Fruit fly (Drosophila melanogaster) whole organism, prepupa: ENCODE data around the gene Arfrp1.
"Not testable (repeated sequence)": the region's sequence is repeated elsewhere in the genome, so short reads cannot be mapped to it uniquely, and the experiment has no call there.

Experiments
- Blimp-1 ChIP-seq: fragments of 200-800 bp; sonication (Bioruptor generic); optimal IDR thresholded peaks from 3 replicates; lab custom pipeline; 2017; ENCODE audit warnings: missing biosample characterization, missing genetic modification characterization, mild to moderate bottlenecking, moderate library complexity, missing genetic modification reagents
- CG11294 ChIP-seq: fragments of 200-800 bp; sonication (Bioruptor generic); IDR thresholded peaks from 2 replicates; pipeline ENCODE4 v1.3.6; 2022; ENCODE audit warnings: missing biosample characterization, missing genetic modification characterization
- CG15336 ChIP-seq: fragments of 200-800 bp; sonication (Bioruptor generic); IDR thresholded peaks from 2 replicates; pipeline ENCODE4 v1.3.6; 2022; ENCODE audit warnings: missing biosample characterization, missing genetic modification characterization
- CG16779 ChIP-seq: fragments of 200-800 bp; sonication (Bioruptor generic); optimal IDR thresholded peaks from 3 replicates; lab custom pipeline; 2017; ENCODE audit warnings: missing biosample characterization, mild to moderate bottlenecking, missing genetic modification characterization
- CG34406 ChIP-seq: fragments of 200-800 bp; sonication (Bioruptor generic); optimal IDR thresholded peaks from 3 replicates; lab custom pipeline; 2016; ENCODE audit warnings: missing biosample characterization, missing genetic modification characterization
- CG6808 ChIP-seq: fragments of 200-800 bp; sonication (Bioruptor generic); optimal IDR thresholded peaks from 3 replicates; lab custom pipeline; 2017; ENCODE audit warnings: missing biosample characterization, missing genetic modification characterization, mild to moderate bottlenecking, moderate library complexity, missing genetic modification reagents
- CG6854 ChIP-seq: fragments of 200-800 bp; sonication (Bioruptor generic); optimal IDR thresholded peaks from 2 replicates; lab custom pipeline; 2017; ENCODE audit warnings: missing biosample characterization, mild to moderate bottlenecking, missing genetic modification characterization
- CG7368 ChIP-seq: fragments of 200-800 bp; sonication (Bioruptor generic); optimal IDR thresholded peaks from 3 replicates; lab custom pipeline; 2016; ENCODE audit warnings: missing biosample characterization, missing genetic modification characterization
- CG8119 ChIP-seq: fragments of 200-800 bp; sonication (Bioruptor generic); IDR thresholded peaks from 3 replicates; pipeline ENCODE4 v1.3.6; 2022; ENCODE audit warnings: missing biosample characterization, missing genetic modification characterization
- CG8319 ChIP-seq: fragments of 200-800 bp; sonication (Bioruptor generic); optimal IDR thresholded peaks from 3 replicates; lab custom pipeline; 2016; ENCODE audit warnings: missing biosample characterization, missing genetic modification characterization
- CG8632 ChIP-seq: fragments of 200-800 bp; sonication (Bioruptor generic); optimal IDR thresholded peaks from 3 replicates; lab custom pipeline; 2016; ENCODE audit warnings: missing biosample characterization, missing genetic modification characterization
- CG9139 ChIP-seq: fragments of 200-800 bp; sonication (Bioruptor generic); optimal IDR thresholded peaks from 3 replicates; lab custom pipeline; 2017; ENCODE audit warnings: missing biosample characterization, mild to moderate bottlenecking, missing genetic modification characterization
- Eip78C ChIP-seq: fragments of 200-800 bp; sonication (Bioruptor generic); peaks from one replicate; lab custom pipeline; 2016; ENCODE audit warnings: missing biosample characterization, missing genetic modification characterization
- Ets21C ChIP-seq: fragments of 200-800 bp; sonication (Bioruptor generic); optimal IDR thresholded peaks from 3 replicates; lab custom pipeline; 2016; ENCODE audit warnings: missing biosample characterization, missing genetic modification characterization
- Ets96B ChIP-seq: fragments of 200-800 bp; optimal IDR thresholded peaks from 2 replicates; lab custom pipeline; 2019; ENCODE audit warnings: missing biosample characterization, mild to moderate bottlenecking, missing genetic modification characterization, moderate library complexity
- Gug ChIP-seq: fragments of 200-800 bp; sonication (Bioruptor generic); IDR thresholded peaks from 2 replicates; pipeline ENCODE4 v1.3.6; 2022; ENCODE audit warnings: missing biosample characterization, missing genetic modification characterization
- Hr38 ChIP-seq: sonication (Bioruptor generic); optimal IDR thresholded peaks from 2 replicates; lab custom pipeline; 2016; ENCODE audit warnings: missing biosample characterization, missing genetic modification characterization
- Hr39 ChIP-seq: fragments of 200-800 bp; sonication (Bioruptor generic); optimal IDR thresholded peaks from 2 replicates; lab custom pipeline; 2016; ENCODE audit warnings: missing biosample characterization, missing genetic modification characterization
- Lpt ChIP-seq: fragments of 200-800 bp; sonication (Bioruptor generic); optimal IDR thresholded peaks from 3 replicates; lab custom pipeline; 2016; ENCODE audit warnings: missing biosample characterization, missing genetic modification characterization
- OdsH ChIP-seq: fragments of 200-800 bp; sonication (Bioruptor generic); optimal IDR thresholded peaks from 3 replicates; lab custom pipeline; 2016; ENCODE audit warnings: missing biosample characterization, missing genetic modification characterization
- Sox14 ChIP-seq: fragments of 200-800 bp; sonication (Bioruptor generic); optimal IDR thresholded peaks from 3 replicates; lab custom pipeline; 2016; ENCODE audit warnings: missing biosample characterization, missing genetic modification characterization
- Sox15 ChIP-seq: fragments of 200-800 bp; sonication (Bioruptor generic); optimal IDR thresholded peaks from 3 replicates; lab custom pipeline; 2016; ENCODE audit warnings: missing biosample characterization, missing genetic modification characterization
- achi ChIP-seq: fragments of 200-800 bp; sonication (Bioruptor generic); optimal IDR thresholded peaks from 3 replicates; lab custom pipeline; 2016; ENCODE audit warnings: missing biosample characterization, missing genetic modification characterization
- dsx ChIP-seq: fragments of 200-800 bp; optimal IDR thresholded peaks from 3 replicates; lab custom pipeline; 2019; ENCODE audit warnings: missing biosample characterization, mild to moderate bottlenecking, missing genetic modification characterization, moderate library complexity; ENCODE audit not compliant: poor library complexity, severe bottlenecking
- eg ChIP-seq: fragments of 200-800 bp; sonication (Bioruptor generic); IDR thresholded peaks from 3 replicates; pipeline ENCODE4 v1.3.6; 2022; ENCODE audit warnings: missing biosample characterization, missing genetic modification characterization
- esn ChIP-seq: fragments of 200-800 bp; sonication (Bioruptor generic); optimal IDR thresholded peaks from 2 replicates; lab custom pipeline; 2016; ENCODE audit warnings: missing biosample characterization, mild to moderate bottlenecking, missing genetic modification characterization, moderate library complexity
- fkh ChIP-seq: fragments of 200-800 bp; sonication (Bioruptor generic); optimal IDR thresholded peaks from 3 replicates; lab custom pipeline; 2017; ENCODE audit warnings: missing biosample characterization, mild to moderate bottlenecking, missing genetic modification characterization, moderate library complexity
- net ChIP-seq: fragments of 200-800 bp; sonication (Bioruptor generic); optimal IDR thresholded peaks from 3 replicates; lab custom pipeline; 2016; ENCODE audit warnings: missing biosample characterization, missing genetic modification characterization
- pdm3 ChIP-seq: fragments of 200-800 bp; sonication (Bioruptor generic); optimal IDR thresholded peaks from 3 replicates; lab custom pipeline; 2016; ENCODE audit warnings: missing biosample characterization, missing genetic modification characterization
- svp ChIP-seq: fragments of 200-800 bp; sonication (Bioruptor generic); peaks from one replicate; lab custom pipeline; 2016; ENCODE audit warnings: missing biosample characterization, missing genetic modification characterization

The Arfrp1 gene

dm6 chrX:9085726-9086125, 21.1 kb upstream of the Arfrp1 start, which contains the start of gene CG32708:
CG32708 (plus strand) TSS chrX:9085932.
- TF ChIP-seq Ets96B (tag; lab: Kevin White, UChicago) (no peak), Eip78C (GFP tag; lab: Kevin White, UChicago) (peak; percentile 49), dsx (GFP tag; lab: Kevin White, UChicago) (peak; percentile 35), Blimp-1 (GFP tag; lab: Kevin White, UChicago) (no peak)

DNA sequence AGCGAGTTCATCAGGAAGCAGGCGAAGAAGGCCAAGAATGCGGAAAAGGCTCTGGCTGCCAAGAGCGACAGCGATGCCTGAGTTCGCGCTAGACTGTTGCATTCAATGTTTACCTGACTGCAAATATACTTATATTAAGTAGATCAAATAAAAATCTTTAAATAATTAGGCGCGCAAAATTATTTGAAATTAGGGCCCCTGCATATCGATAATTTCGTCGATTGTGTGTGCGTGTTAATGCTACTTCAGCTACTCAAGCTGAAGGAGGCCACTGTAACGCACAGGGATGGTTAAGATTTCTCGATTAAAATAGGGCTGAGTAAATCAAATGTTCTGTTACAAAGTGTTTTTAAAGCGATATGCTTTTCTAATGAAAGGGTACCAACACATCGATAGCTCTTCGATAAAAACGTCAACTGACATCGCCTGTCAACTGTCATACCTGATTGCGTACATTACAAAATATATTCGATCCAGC, 20.1 kb upstream of the Arfrp1 start, which contains the start of gene CG32706:
Gene CG32706 (plus strand): TSS at position 428 of the 478 bp plus-strand sequence.
- TF ChIP-seq OdsH (GFP tag; lab: Kevin White, UChicago); net (GFP tag; lab: Kevin White, UChicago); pdm3: not testable (repeated sequence)
- TF ChIP-seq, all 60 proteins: peak for 0; not testable (repeated sequence) for 60

DNA sequence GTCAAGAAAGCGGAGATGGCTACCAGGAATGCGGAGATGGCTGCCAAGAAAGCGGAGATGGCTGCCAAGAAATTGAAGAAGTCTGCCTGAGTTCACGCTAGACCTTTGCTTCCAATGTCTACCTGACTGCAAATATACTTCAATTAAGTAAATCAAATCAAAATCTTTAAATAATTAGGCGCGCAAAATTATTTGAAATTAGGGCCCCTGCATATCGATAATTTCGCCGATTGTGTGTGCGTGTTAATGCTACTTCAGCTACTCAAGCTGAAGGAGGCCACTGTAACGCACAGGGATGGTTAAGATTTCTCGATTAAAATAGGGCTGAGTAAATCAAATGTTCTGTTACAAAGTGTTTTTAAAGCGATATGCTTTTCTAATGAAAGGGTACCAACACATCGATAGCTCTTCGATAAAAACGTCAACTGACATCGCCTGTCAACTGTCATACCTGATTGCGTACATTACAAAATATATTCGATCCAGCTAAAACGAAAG, 18.9 kb upstream of the Arfrp1 start, which contains the start of gene CG6999:
Gene CG6999 (plus strand): TSS at position 448 of the 498 bp plus-strand sequence.
- not testable (repeated sequence) for TF ChIP-seq Sox15 (GFP tag; lab: Kevin White, UChicago); Lpt; Eip78C (GFP tag; lab: Kevin White, UChicago)

- no peak for TF ChIP-seq net (GFP tag; lab: Kevin White, UChicago)
- TF ChIP-seq CG16779 (tag; lab: Kevin White, UChicago): no peak
- TF ChIP-seq CG6854 (GFP tag; lab: Kevin White, UChicago): peak; percentile 23
- TF ChIP-seq svp: peak; percentile 88
- TF ChIP-seq Gug (GFP tag; lab: Robert Waterston, UW): no peak
- TF ChIP-seq fkh: no peak
- no peak for TF ChIP-seq CG8632 (GFP tag; lab: Kevin White, UChicago)
- no peak for TF ChIP-seq Hr39 (GFP tag; lab: Kevin White, UChicago)
- TF ChIP-seq Eip78C (GFP tag; lab: Kevin White, UChicago): peak; percentile 51
- TF ChIP-seq esn: peak; percentile 3
- TF ChIP-seq Hr38 (GFP tag; lab: Kevin White, UChicago): no peak
- TF ChIP-seq CG15336 (GFP tag; lab: Robert Waterston, UW): no peak
- TF ChIP-seq eg: no peak
- peak; percentile 71 for TF ChIP-seq Sox14 (GFP tag; lab: Kevin White, UChicago)
- TF ChIP-seq Ets21C (GFP tag; lab: Kevin White, UChicago): no peak
- TF ChIP-seq dsx (GFP tag; lab: Kevin White, UChicago): no peak
- TF ChIP-seq achi (GFP tag; lab: Kevin White, UChicago): peak; percentile 18
- no peak for TF ChIP-seq CG11294 (GFP tag; lab: Robert Waterston, UW)
- no peak for TF ChIP-seq CG8319
- TF ChIP-seq CG34406 (GFP tag; lab: Kevin White, UChicago): no peak
- no peak for TF ChIP-seq CG8119 (GFP tag; lab: Robert Waterston, UW)
Observed at dm6 chrX:9089254-9090056, 17.4 kb upstream of the Arfrp1 start, which contains the start of gene CCT2. CCT2 (plus strand) TSS chrX:9089513.

DNA sequence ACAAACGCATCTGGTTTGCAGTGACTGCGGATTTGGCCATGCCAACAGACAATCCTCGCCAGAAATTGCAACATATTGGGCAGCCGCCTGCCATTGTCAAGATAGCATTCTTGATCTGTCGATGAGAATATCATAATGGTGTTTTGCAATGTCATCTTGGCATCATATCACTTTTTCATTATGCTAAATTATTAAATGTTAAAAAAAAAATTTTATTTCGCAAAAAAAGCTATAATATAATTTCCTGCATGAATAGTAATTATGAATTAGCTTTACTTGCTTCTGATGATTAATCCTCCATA, 16.9 kb upstream of the Arfrp1 start:
- TF ChIP-seq CG6808 (no peak), CG9139 (GFP tag; lab: Kevin White, UChicago) (no peak), Sox15 (GFP tag; lab: Kevin White, UChicago) (no peak), CG7368 (no peak), svp (peak; percentile 72)
- TF ChIP-seq, all 60 proteins: peak for 1
